Worm (Caenorhabditis elegans) whole organism, L2 larva: ENCODE data around the gene syx-5.

Experiments used
- F13H6.1 ChIP-seq: sonication (generic microtip); optimal IDR thresholded peaks from 2 replicates; lab custom pipeline; 2016; ENCODE audit warnings: missing genetic modification characterization, missing compliant biosample characterization
- R02D3.7 ChIP-seq: fragments of 150-350 bp; optimal IDR thresholded peaks from 2 replicates; lab custom pipeline; 2014; ENCODE audit warnings: missing biosample characterization, missing genetic modification characterization
- Y55F3AM.14 ChIP-seq: fragments of 200-800 bp; sonication (Bioruptor generic); optimal IDR thresholded peaks from 2 replicates; lab custom pipeline; 2018; ENCODE audit warnings: mild to moderate bottlenecking, missing genetic modification characterization, missing compliant biosample characterization
- alr-1 ChIP-seq: fragments of 150-350 bp; optimal IDR thresholded peaks from 2 replicates; lab custom pipeline; 2014; ENCODE audit warnings: missing biosample characterization, missing genetic modification characterization
- aly-2 ChIP-seq: fragments of 150-350 bp; optimal IDR thresholded peaks from 2 replicates; lab custom pipeline; 2014; ENCODE audit warnings: missing biosample characterization, missing genetic modification characterization
- ama-1 ChIP-seq: fragments of 150-350 bp; optimal IDR thresholded peaks from 2 replicates; lab custom pipeline; 2018; ENCODE audit warnings: inconsistent platforms
- blmp-1 ChIP-seq: sonication (generic microtip); optimal IDR thresholded peaks from 2 replicates; lab custom pipeline; 2017; ENCODE audit warnings: missing genetic modification characterization, mild to moderate bottlenecking, missing compliant biosample characterization, antibody characterized with exemption, moderate library complexity; ENCODE audit not compliant: insufficient read depth
- ceh-16 ChIP-seq: fragments of 150-350 bp; optimal IDR thresholded peaks from 2 replicates; lab custom pipeline; 2014; ENCODE audit warnings: missing biosample characterization, missing genetic modification characterization
- ceh-82 ChIP-seq: fragments of 150-350 bp; optimal IDR thresholded peaks from 2 replicates; lab custom pipeline; 2014; ENCODE audit warnings: missing biosample characterization, missing genetic modification characterization
- crh-2 ChIP-seq: sonication (generic microtip); optimal IDR thresholded peaks from 2 replicates; lab custom pipeline; 2017; ENCODE audit warnings: missing biosample characterization, missing genetic modification characterization
- egl-27 ChIP-seq: sonication (generic microtip); optimal IDR thresholded peaks from 3 replicates; lab custom pipeline; 2017; ENCODE audit warnings: missing biosample characterization, missing genetic modification reagents, missing genetic modification characterization
- elt-1 ChIP-seq: fragments of 150-350 bp; optimal IDR thresholded peaks from 2 replicates; lab custom pipeline; 2014; ENCODE audit warnings: missing biosample characterization, missing genetic modification characterization
- fos-1 ChIP-seq: fragments of 150-350 bp; optimal IDR thresholded peaks from 2 replicates; lab custom pipeline; 2014; ENCODE audit warnings: missing biosample characterization, missing genetic modification characterization
- gmeb-1 ChIP-seq: fragments of 150-350 bp; optimal IDR thresholded peaks from 2 replicates; lab custom pipeline; 2014; ENCODE audit warnings: missing biosample characterization, missing genetic modification characterization
- lin-39 ChIP-seq: fragments of 150-350 bp; optimal IDR thresholded peaks from 2 replicates; lab custom pipeline; 2014; ENCODE audit warnings: missing biosample characterization, missing genetic modification reagents, missing genetic modification characterization
- lsy-2 ChIP-seq, 2 experiments: fragments of 150-350 bp in 1 of 2; sonication (generic microtip) in 1 of 2; optimal IDR thresholded peaks; 2 replicates each; lab custom pipeline; 2014 to 2017; ENCODE audit warnings: missing biosample characterization in 2 of 2, missing genetic modification characterization in 2 of 2
- mab-5 ChIP-seq: fragments of 150-350 bp; optimal IDR thresholded peaks from 2 replicates; lab custom pipeline; 2014; ENCODE audit warnings: missing biosample characterization, missing genetic modification characterization
- mbf-1 ChIP-seq: sonication (generic microtip); optimal IDR thresholded peaks from 2 replicates; lab custom pipeline; 2017; ENCODE audit warnings: missing biosample characterization, missing genetic modification characterization
- mdl-1 ChIP-seq, 2 experiments: fragments of 150-350 bp in 1 of 2; sonication (generic microtip) in 1 of 2; optimal IDR thresholded peaks; 2 replicates each; lab custom pipeline; 2017; ENCODE audit warnings: missing biosample characterization in 2 of 2, missing genetic modification characterization in 2 of 2
- nhr-10 ChIP-seq: sonication (generic microtip); optimal IDR thresholded peaks from 2 replicates; lab custom pipeline; 2017; ENCODE audit warnings: missing biosample characterization, missing genetic modification characterization
- nhr-11 ChIP-seq: fragments of 150-350 bp; optimal IDR thresholded peaks from 2 replicates; lab custom pipeline; 2014; ENCODE audit warnings: missing biosample characterization, missing genetic modification characterization
- nhr-12 ChIP-seq: fragments of 150-350 bp; optimal IDR thresholded peaks from 2 replicates; lab custom pipeline; 2014; ENCODE audit warnings: missing biosample characterization, missing genetic modification characterization
- nhr-129 ChIP-seq: fragments of 150-350 bp; optimal IDR thresholded peaks from 2 replicates; lab custom pipeline; 2014; ENCODE audit warnings: missing biosample characterization, missing genetic modification characterization
- nhr-21 ChIP-seq: fragments of 150-350 bp; optimal IDR thresholded peaks from 2 replicates; lab custom pipeline; 2014; ENCODE audit warnings: missing biosample characterization, missing genetic modification characterization
- nhr-6 ChIP-seq: fragments of 150-350 bp; optimal IDR thresholded peaks from 2 replicates; lab custom pipeline; 2014; ENCODE audit warnings: missing biosample characterization, missing genetic modification characterization
- sem-4 ChIP-seq: fragments of 150-350 bp; optimal IDR thresholded peaks from 2 replicates; lab custom pipeline; 2014; ENCODE audit warnings: missing biosample characterization, missing genetic modification reagents, missing genetic modification characterization
- sma-3 ChIP-seq: sonication (generic microtip); optimal IDR thresholded peaks from 2 replicates; lab custom pipeline; 2016; ENCODE audit warnings: missing genetic modification reagents, missing genetic modification characterization, missing compliant biosample characterization
- sma-9 ChIP-seq, 2 experiments: fragments of 150-350 bp in 1 of 2; sonication (generic microtip) in 1 of 2; optimal IDR thresholded peaks; 2 replicates each; lab custom pipeline; 2014 to 2016; ENCODE audit warnings: missing genetic modification characterization in 2 of 2, mild to moderate bottlenecking in 1 of 2, missing biosample characterization in 1 of 2, missing compliant biosample characterization in 1 of 2, missing genetic modification reagents in 1 of 2, moderate library complexity in 1 of 2
- snpc-4 ChIP-seq: fragments of 150-350 bp; optimal IDR thresholded peaks from 2 replicates; lab custom pipeline; 2014; ENCODE audit warnings: missing biosample characterization, missing genetic modification characterization
- unc-39 ChIP-seq: fragments of 150-350 bp; optimal IDR thresholded peaks from 2 replicates; lab custom pipeline; 2014; ENCODE audit warnings: missing biosample characterization, missing genetic modification characterization
- unc-55 ChIP-seq: fragments of 150-350 bp; sonication (generic microtip); optimal IDR thresholded peaks from 3 replicates; lab custom pipeline; 2014; ENCODE audit warnings: missing biosample characterization, missing genetic modification reagents, missing genetic modification characterization
- zag-1 ChIP-seq: fragments of 150-350 bp; optimal IDR thresholded peaks from 2 replicates; lab custom pipeline; 2014; ENCODE audit warnings: missing biosample characterization, missing genetic modification characterization
- ztf-11 ChIP-seq: sonication (generic microtip); optimal IDR thresholded peaks from 2 replicates; lab custom pipeline; 2017; ENCODE audit warnings: missing biosample characterization, missing genetic modification characterization
- ztf-4 ChIP-seq: fragments of 150-350 bp; optimal IDR thresholded peaks from 2 replicates; lab custom pipeline; 2014; ENCODE audit warnings: missing biosample characterization, missing genetic modification characterization

The syx-5 gene

ce11 chrV:11715797-11716196, 48.9 kb upstream of the syx-5 start, which contains the start of gene tre-3:
TSS of gene tre-3 (minus strand) at chrV:11715903.
- TF ChIP-seq nhr-6 (tag; lab: Kevin White, UChicago): no peak
- TF ChIP-seq gmeb-1: no peak
- TF ChIP-seq lsy-2 (tag; optimal IDR thresholded peaks at IDR 0.05; lab: Kevin White, UChicago): no peak
- TF ChIP-seq ztf-4 (tag; lab: Kevin White, UChicago): no peak
- TF ChIP-seq Y55F3AM.14 (GFP tag; lab: Kevin White, UChicago): no peak
- TF ChIP-seq alr-1 (tag; lab: Kevin White, UChicago): no peak
- TF ChIP-seq nhr-11 (tag; lab: Kevin White, UChicago): no peak
- no peak for TF ChIP-seq F13H6.1
- no peak for TF ChIP-seq egl-27
- TF ChIP-seq aly-2: no peak
- no peak for TF ChIP-seq nhr-12 (tag; lab: Kevin White, UChicago)
- no peak for TF ChIP-seq sma-9 (GFP tag; optimal IDR thresholded peaks at IDR 0.05; lab: Kevin White, UChicago)
- TF ChIP-seq sma-9 (tag; optimal IDR thresholded peaks at IDR 0.05; lab: Kevin White, UChicago): no peak
- TF ChIP-seq lin-39 (tag; lab: Kevin White, UChicago): no peak
- TF ChIP-seq elt-1 (tag; lab: Kevin White, UChicago): no peak
- TF ChIP-seq nhr-129 (tag; lab: Kevin White, UChicago): no peak
- TF ChIP-seq ama-1 (lab: Kevin White, UChicago): no peak

- TF ChIP-seq aly-2 (no peak), mbf-1 (no peak), fos-1 (tag; lab: Kevin White, UChicago) (peak; percentile 36)
Observed at ce11 chrV:11716930-11717329, 47.8 kb upstream of the syx-5 start.

ce11 chrV:11722858-11723257, 41.8 kb upstream of the syx-5 start:
- TF ChIP-seq nhr-11 (tag; lab: Kevin White, UChicago) (no peak), fos-1 (tag; lab: Kevin White, UChicago) (no peak), lsy-2 (tag; optimal IDR thresholded peaks at IDR 0.05; lab: Kevin White, UChicago) (no peak), F13H6.1 (no peak), nhr-21 (no peak), ztf-11 (no peak), lin-39 (tag; lab: Kevin White, UChicago) (no peak), ztf-4 (tag; lab: Kevin White, UChicago) (no peak), gmeb-1 (no peak), crh-2 (no peak), mdl-1 (tag; optimal IDR thresholded peaks at IDR 0.05; lab: Kevin White, UChicago) (no peak), mab-5 (tag; lab: Kevin White, UChicago) (no peak), mbf-1 (no peak), elt-1 (tag; lab: Kevin White, UChicago) (no peak), nhr-129 (tag; lab: Kevin White, UChicago) (no peak), R02D3.7 (tag; lab: Kevin White, UChicago) (no peak), ceh-82 (no peak), ama-1 (lab: Kevin White, UChicago) (no peak), blmp-1 (no peak), snpc-4 (tag; lab: Kevin White, UChicago) (no peak)

- no peak for TF ChIP-seq ceh-82
- TF ChIP-seq nhr-11 (tag; lab: Kevin White, UChicago): no peak
- no peak for TF ChIP-seq nhr-21
- no peak for TF ChIP-seq lin-39 (tag; lab: Kevin White, UChicago)
- no peak for TF ChIP-seq snpc-4 (tag; lab: Kevin White, UChicago)
- TF ChIP-seq egl-27: no peak
- no peak for TF ChIP-seq ztf-11
- no peak for TF ChIP-seq unc-39 (tag; lab: Kevin White, UChicago)
- no peak for TF ChIP-seq zag-1 (tag; lab: Kevin White, UChicago)
- no peak for TF ChIP-seq nhr-129 (tag; lab: Kevin White, UChicago)
- TF ChIP-seq aly-2: no peak
- no peak for TF ChIP-seq unc-55 (GFP tag; lab: Kevin White, UChicago)
- no peak for TF ChIP-seq sma-9 (GFP tag; optimal IDR thresholded peaks at IDR 0.05; lab: Kevin White, UChicago)
- TF ChIP-seq sma-9 (tag; optimal IDR thresholded peaks at IDR 0.05; lab: Kevin White, UChicago): no peak
Observed at ce11 chrV:11725971-11726370, 38.7 kb upstream of the syx-5 start, which contains the start of gene daf-11. TSS of gene daf-11 (minus strand) at chrV:11726071.

- TF ChIP-seq nhr-6 (tag; lab: Kevin White, UChicago) (no peak), sma-3 (GFP tag; lab: Kevin White, UChicago) (no peak), sem-4 (tag; lab: Kevin White, UChicago) (no peak), alr-1 (tag; lab: Kevin White, UChicago) (no peak), nhr-12 (tag; lab: Kevin White, UChicago) (no peak), fos-1 (tag; lab: Kevin White, UChicago) (no peak), nhr-11 (tag; lab: Kevin White, UChicago) (no peak), F13H6.1 (no peak), ceh-16 (no peak), nhr-10 (tag; lab: Kevin White, UChicago) (no peak)
Observed at ce11 chrV:11730060-11730459, 34.6 kb upstream of the syx-5 start, which contains the start of gene rhr-2. TSS of gene rhr-2 (minus strand) at chrV:11730160.
